Worm (Caenorhabditis elegans) whole organism, mixed stage, embryonic: ENCODE results near the gene C31B8.12.

Source experiments
- M03D4.4 ChIP-seq: sonication (generic microtip); optimal IDR thresholded peaks from 2 replicates; lab custom pipeline; 2017; ENCODE audit warnings: mild to moderate bottlenecking, missing genetic modification characterization, missing compliant biosample characterization
- bed-3 ChIP-seq: fragments of 200-800 bp; sonication (Bioruptor generic); optimal IDR thresholded peaks from 3 replicates; lab custom pipeline; 2018; ENCODE audit warnings: mild to moderate bottlenecking, missing genetic modification characterization, moderate library complexity, missing compliant biosample characterization
- blmp-1 ChIP-seq: fragments of 150-350 bp; optimal IDR thresholded peaks from 2 replicates; lab custom pipeline; 2014; ENCODE audit warnings: missing biosample characterization, missing genetic modification characterization
- ceh-39 ChIP-seq: fragments of 150-350 bp; optimal IDR thresholded peaks from 2 replicates; lab custom pipeline; 2014; ENCODE audit warnings: missing biosample characterization, missing genetic modification characterization
- ceh-43 ChIP-seq: fragments of 200-800 bp; sonication (Bioruptor generic); optimal IDR thresholded peaks from 2 replicates; lab custom pipeline; 2018; ENCODE audit warnings: mild to moderate bottlenecking, missing genetic modification characterization, moderate library complexity, missing compliant biosample characterization
- ceh-83 ChIP-seq: fragments of 200-800 bp; sonication (Bioruptor generic); optimal IDR thresholded peaks from 2 replicates; lab custom pipeline; 2018; ENCODE audit warnings: mild to moderate bottlenecking, missing genetic modification characterization, missing compliant biosample characterization
- ces-1 ChIP-seq: fragments of 150-350 bp; optimal IDR thresholded peaks from 2 replicates; lab custom pipeline; 2014; ENCODE audit warnings: missing biosample characterization, missing genetic modification reagents, missing genetic modification characterization
- cnd-1 ChIP-seq: fragments of 200-800 bp; sonication (Bioruptor generic); optimal IDR thresholded peaks from 2 replicates; lab custom pipeline; 2018; ENCODE audit warnings: mild to moderate bottlenecking, missing genetic modification characterization, missing compliant biosample characterization
- drap-1 ChIP-seq: fragments of 200-800 bp; sonication (Bioruptor generic); optimal IDR thresholded peaks from 3 replicates; lab custom pipeline; 2018; ENCODE audit warnings: mild to moderate bottlenecking, missing genetic modification characterization, missing compliant biosample characterization
- elt-1 ChIP-seq: sonication (generic microtip); optimal IDR thresholded peaks from 2 replicates; lab custom pipeline; 2017; ENCODE audit warnings: missing genetic modification characterization, mild to moderate bottlenecking, missing compliant biosample characterization, antibody characterized with exemption, moderate library complexity, borderline replicate concordance; ENCODE audit not compliant: insufficient read depth
- elt-3 ChIP-seq: fragments of 150-350 bp; optimal IDR thresholded peaks from 2 replicates; lab custom pipeline; 2014; ENCODE audit warnings: missing biosample characterization, missing genetic modification characterization
- flh-1 ChIP-seq: fragments of 200-800 bp; sonication (Bioruptor generic); optimal IDR thresholded peaks from 2 replicates; lab custom pipeline; 2018; ENCODE audit warnings: mild to moderate bottlenecking, missing genetic modification characterization, moderate library complexity, missing compliant biosample characterization
- ham-2 ChIP-seq: fragments of 200-800 bp; sonication (Bioruptor generic); optimal IDR thresholded peaks from 2 replicates; lab custom pipeline; 2018; ENCODE audit warnings: mild to moderate bottlenecking, missing genetic modification characterization, missing compliant biosample characterization
- lin-13 ChIP-seq: fragments of 150-350 bp; optimal IDR thresholded peaks from 2 replicates; lab custom pipeline; 2014; ENCODE audit warnings: missing biosample characterization, missing genetic modification characterization
- lin-32 ChIP-seq: fragments of 200-800 bp; sonication (Bioruptor generic); optimal IDR thresholded peaks from 2 replicates; lab custom pipeline; 2018; ENCODE audit warnings: mild to moderate bottlenecking, missing genetic modification characterization, missing compliant biosample characterization
- lsy-2 ChIP-seq: fragments of 150-350 bp; optimal IDR thresholded peaks from 2 replicates; lab custom pipeline; 2014; ENCODE audit warnings: missing biosample characterization, missing genetic modification characterization
- mab-5 ChIP-seq: fragments of 150-350 bp; optimal IDR thresholded peaks from 2 replicates; lab custom pipeline; 2014; ENCODE audit warnings: missing biosample characterization, missing genetic modification characterization
- mep-1 ChIP-seq: fragments of 150-350 bp; optimal IDR thresholded peaks from 2 replicates; lab custom pipeline; 2017; ENCODE audit warnings: missing biosample characterization, missing genetic modification reagents, missing genetic modification characterization, inconsistent platforms
- mls-2 ChIP-seq: sonication (generic microtip); optimal IDR thresholded peaks from 2 replicates; lab custom pipeline; 2016; ENCODE audit warnings: mild to moderate bottlenecking, missing genetic modification characterization, moderate library complexity, missing compliant biosample characterization
- nhr-12 ChIP-seq: fragments of 150-350 bp; optimal IDR thresholded peaks from 2 replicates; lab custom pipeline; 2014; ENCODE audit warnings: missing biosample characterization, missing genetic modification characterization
- nhr-2 ChIP-seq: fragments of 150-350 bp; optimal IDR thresholded peaks from 2 replicates; lab custom pipeline; 2014; ENCODE audit warnings: missing biosample characterization, missing genetic modification characterization
- nhr-237 ChIP-seq: fragments of 150-350 bp; optimal IDR thresholded peaks from 2 replicates; lab custom pipeline; 2014; ENCODE audit warnings: missing biosample characterization, missing genetic modification characterization
- nhr-28 ChIP-seq: fragments of 150-350 bp; optimal IDR thresholded peaks from 2 replicates; lab custom pipeline; 2014; ENCODE audit warnings: missing biosample characterization, missing genetic modification characterization
- nhr-76 ChIP-seq: sonication (generic microtip); optimal IDR thresholded peaks from 2 replicates; lab custom pipeline; 2017; ENCODE audit warnings: missing biosample characterization, missing genetic modification characterization
- pha-4 ChIP-seq: fragments of 150-350 bp; optimal IDR thresholded peaks from 2 replicates; lab custom pipeline; 2018; ENCODE audit warnings: missing biosample characterization, missing genetic modification reagents, missing genetic modification characterization
- sem-2 ChIP-seq: fragments of 200-800 bp; sonication (Bioruptor generic); optimal IDR thresholded peaks from 2 replicates; lab custom pipeline; 2018; ENCODE audit warnings: mild to moderate bottlenecking, missing genetic modification characterization, missing compliant biosample characterization
- snpc-4 ChIP-seq: fragments of 150-350 bp; optimal IDR thresholded peaks from 2 replicates; lab custom pipeline; 2014; ENCODE audit warnings: missing biosample characterization, missing genetic modification characterization
- sptf-1 ChIP-seq: sonication (generic microtip); optimal IDR thresholded peaks from 2 replicates; lab custom pipeline; 2017; ENCODE audit warnings: mild to moderate bottlenecking, missing genetic modification characterization, moderate library complexity, missing compliant biosample characterization
- tbx-8 ChIP-seq: fragments of 200-800 bp; sonication (Bioruptor generic); optimal IDR thresholded peaks from 2 replicates; lab custom pipeline; 2018; ENCODE audit warnings: mild to moderate bottlenecking, missing genetic modification characterization, moderate library complexity, missing compliant biosample characterization
- unc-120 ChIP-seq: sonication (generic microtip); optimal IDR thresholded peaks from 2 replicates; lab custom pipeline; 2017; ENCODE audit warnings: missing genetic modification characterization, missing compliant biosample characterization; ENCODE audit not compliant: poor library complexity, severe bottlenecking
- unc-62 ChIP-seq: fragments of 150-350 bp; optimal IDR thresholded peaks from 2 replicates; lab custom pipeline; 2014; ENCODE audit warnings: missing biosample characterization, missing genetic modification reagents, missing genetic modification characterization
- zip-8 ChIP-seq: fragments of 150-350 bp; optimal IDR thresholded peaks from 2 replicates; lab custom pipeline; 2014; ENCODE audit warnings: missing biosample characterization, missing genetic modification characterization
- ztf-11 ChIP-seq: fragments of 150-350 bp; optimal IDR thresholded peaks from 2 replicates; lab custom pipeline; 2014; ENCODE audit warnings: missing biosample characterization, missing genetic modification characterization

The C31B8.12 gene

ce11 chrV:2942247-2942646, 14.8 kb upstream of the C31B8.12 start:
- TF ChIP-seq unc-120 (tag; lab: Kevin White, UChicago) (no peak), elt-3 (tag; lab: Kevin White, UChicago) (no peak), nhr-2 (no peak), lin-13 (tag; lab: Kevin White, UChicago) (no peak), zip-8 (tag; lab: Kevin White, UChicago) (no peak), lsy-2 (tag; lab: Kevin White, UChicago) (no peak), unc-62 (GFP tag; lab: Kevin White, UChicago) (no peak), tbx-8 (GFP tag; lab: Kevin White, UChicago) (no peak)

ce11 chrV:2941405-2941804, 14.0 kb upstream of the C31B8.12 start, which contains the start of gene srw-143:
Gene srw-143, minus strand, starts transcription at chrV:2941505.
- TF ChIP-seq zip-8 (tag; lab: Kevin White, UChicago) (no peak), mab-5 (tag; lab: Kevin White, UChicago) (no peak), nhr-76 (tag; lab: Kevin White, UChicago) (no peak), pha-4 (tag; lab: Kevin White, UChicago) (no peak), bed-3 (GFP tag; lab: Kevin White, UChicago) (no peak), M03D4.4 (tag; lab: Kevin White, UChicago) (no peak), nhr-12 (tag; lab: Kevin White, UChicago) (no peak), snpc-4 (tag; lab: Kevin White, UChicago) (no peak)
- TF ChIP-seq, all 35 proteins: peak for 0

- TF ChIP-seq lin-32 (GFP tag; lab: Kevin White, UChicago) (no peak), mab-5 (tag; lab: Kevin White, UChicago) (no peak), unc-120 (tag; lab: Kevin White, UChicago) (no peak), tbx-8 (GFP tag; lab: Kevin White, UChicago) (no peak), M03D4.4 (tag; lab: Kevin White, UChicago) (no peak), elt-3 (tag; lab: Kevin White, UChicago) (no peak), ceh-83 (GFP tag; lab: Kevin White, UChicago) (no peak), flh-1 (GFP tag; lab: Kevin White, UChicago) (no peak), drap-1 (GFP tag; lab: Kevin White, UChicago) (no peak), snpc-4 (tag; lab: Kevin White, UChicago) (no peak), ceh-43 (no peak), ces-1 (no peak)
Measured at ce11 chrV:2938497-2938896, 11.0 kb upstream of the C31B8.12 start, which contains the start of gene srw-141. Gene srw-141, minus strand, starts transcription at chrV:2938597.

- TF ChIP-seq tbx-8 (GFP tag; lab: Kevin White, UChicago) = no peak
- no peak for TF ChIP-seq ztf-11 (tag; lab: Kevin White, UChicago)
- TF ChIP-seq elt-3 (tag; lab: Kevin White, UChicago) = no peak
- no peak for TF ChIP-seq nhr-28
- TF ChIP-seq mep-1 (tag; lab: Kevin White, UChicago) = no peak
- TF ChIP-seq pha-4 (tag; lab: Kevin White, UChicago) = no peak
- no peak for TF ChIP-seq mab-5 (tag; lab: Kevin White, UChicago)
- no peak for TF ChIP-seq ceh-39
- no peak for TF ChIP-seq cnd-1 (tag; lab: Kevin White, UChicago)
Measured at ce11 chrV:2934075-2934474, 6.6 kb upstream of the C31B8.12 start, which contains the start of gene srh-247. Gene srh-247, minus strand, starts transcription at chrV:2934175.

ce11 chrV:2931252-2931651, 3.8 kb upstream of the C31B8.12 start, which contains the start of gene C31B8.1:
Gene C31B8.1, plus strand, starts transcription at chrV:2931552.
- TF ChIP-seq blmp-1 (tag; lab: Kevin White, UChicago) (no peak), drap-1 (GFP tag; lab: Kevin White, UChicago) (no peak), bed-3 (GFP tag; lab: Kevin White, UChicago) (no peak), elt-1 (tag; lab: Kevin White, UChicago) (no peak), nhr-12 (tag; lab: Kevin White, UChicago) (no peak), nhr-2 (no peak), flh-1 (GFP tag; lab: Kevin White, UChicago) (no peak), sem-2 (GFP tag; lab: Kevin White, UChicago) (no peak), elt-3 (tag; lab: Kevin White, UChicago) (no peak), mep-1 (tag; lab: Kevin White, UChicago) (no peak), nhr-28 (no peak), nhr-237 (tag; lab: Kevin White, UChicago) (no peak), ham-2 (GFP tag; lab: Kevin White, UChicago) (no peak), sptf-1 (tag; lab: Kevin White, UChicago) (no peak), ceh-83 (GFP tag; lab: Kevin White, UChicago) (no peak), mls-2 (no peak)
- TF ChIP-seq, all 35 proteins: peak for 0
